Worm (Caenorhabditis elegans) whole organism, dauer: ENCODE measurements around the gene srab-13.

Source experiments
- unc-62 ChIP-seq: sonication (generic microtip); optimal IDR thresholded peaks from 2 replicates; lab custom pipeline; 2017; ENCODE audit warnings: missing biosample characterization, missing genetic modification reagents, missing genetic modification characterization

The srab-13 gene

DNA sequence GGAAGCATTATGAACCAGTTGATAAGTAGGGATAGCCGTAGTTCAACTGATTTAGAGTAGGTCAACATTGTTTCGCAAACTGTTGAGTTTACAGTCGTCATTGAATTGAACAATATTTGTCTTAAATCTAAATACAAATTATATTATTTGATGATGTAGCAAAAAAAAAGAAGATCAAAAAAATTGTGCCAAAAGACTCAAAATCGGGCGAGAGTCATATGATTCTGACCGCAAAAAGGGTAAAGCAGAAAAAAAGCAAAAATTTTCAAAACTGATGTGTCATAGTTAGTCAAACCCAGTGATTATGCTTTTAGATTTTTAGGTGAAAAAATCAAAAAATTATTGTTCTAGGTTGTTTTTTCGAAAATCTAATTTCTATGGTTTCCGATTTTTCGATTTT lies at the start of gene srab-13:
srab-13 (minus strand) TSS at position 101 of the 400 bp plus-strand sequence.
- no peak for TF ChIP-seq unc-62

DNA sequence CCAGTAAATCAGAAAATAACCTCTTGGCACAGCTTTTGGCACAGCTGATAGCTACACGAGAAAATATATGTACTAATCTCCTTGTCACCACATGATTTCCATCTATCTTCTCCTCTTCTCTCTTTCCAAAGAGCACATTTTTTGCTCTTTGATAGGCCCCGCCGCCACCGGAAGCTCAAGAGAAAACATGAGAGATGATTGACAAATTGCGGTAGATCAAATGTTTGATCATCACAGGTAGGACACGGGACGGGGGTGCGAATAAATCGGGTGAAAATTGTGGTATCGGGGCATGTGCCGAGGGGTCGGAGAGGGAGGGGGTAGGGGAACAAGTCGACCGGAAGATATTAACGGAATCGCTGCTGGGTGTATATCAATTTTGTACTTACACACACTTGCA lies 48.4 kb upstream of the srab-13 start:
- TF ChIP-seq unc-62 = no peak

DNA sequence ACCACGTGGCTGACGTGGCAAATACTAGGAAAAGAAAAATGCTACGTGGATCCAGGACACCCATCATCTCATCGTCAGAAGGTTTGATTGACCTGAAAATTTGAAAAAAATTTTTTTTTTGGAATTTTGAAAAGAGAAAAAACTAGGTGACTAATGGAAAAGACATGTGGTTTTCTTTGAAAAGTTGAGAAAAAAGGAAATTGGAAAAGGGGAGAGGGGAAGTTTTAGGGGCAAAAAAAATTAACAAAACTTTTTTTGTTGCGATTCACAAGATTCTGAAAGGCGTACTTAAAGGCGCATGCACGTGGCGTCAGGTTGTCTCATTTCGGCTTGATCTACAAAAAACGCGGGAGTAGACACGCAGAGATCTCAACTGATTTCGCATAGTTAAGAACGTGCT lies 45.1 kb upstream of the srab-13 start, which contains the start of gene Y40B10A.9:
Y40B10A.9 (minus strand) TSS at position 101 of the 400 bp plus-strand sequence.
- TF ChIP-seq unc-62 = no peak

- TF ChIP-seq unc-62 = no peak
Measured at ce11 chrV:2068728-2069443, 41.2 kb upstream of the srab-13 start.

- no peak for TF ChIP-seq unc-62
Measured at ce11 chrV:2067985-2068499, 40.4 kb upstream of the srab-13 start, which contains the start of gene lbp-9. TSS of gene lbp-9 (plus strand) at chrV:2068449.

ce11 chrV:2067419-2067818 lies 39.7 kb upstream of the srab-13 start:
- no peak for TF ChIP-seq unc-62

ce11 chrV:2066780-2067179 lies 39.1 kb upstream of the srab-13 start, which contains the start of gene nhr-86:
TSS of gene nhr-86 (minus strand) at chrV:2066850.
- no peak for TF ChIP-seq unc-62

- no peak for TF ChIP-seq unc-62
Measured at ce11 chrV:2057324-2057723, 29.6 kb upstream of the srab-13 start, which contains the start of gene comt-3. TSS of gene comt-3 (plus strand) at chrV:2057537.

DNA sequence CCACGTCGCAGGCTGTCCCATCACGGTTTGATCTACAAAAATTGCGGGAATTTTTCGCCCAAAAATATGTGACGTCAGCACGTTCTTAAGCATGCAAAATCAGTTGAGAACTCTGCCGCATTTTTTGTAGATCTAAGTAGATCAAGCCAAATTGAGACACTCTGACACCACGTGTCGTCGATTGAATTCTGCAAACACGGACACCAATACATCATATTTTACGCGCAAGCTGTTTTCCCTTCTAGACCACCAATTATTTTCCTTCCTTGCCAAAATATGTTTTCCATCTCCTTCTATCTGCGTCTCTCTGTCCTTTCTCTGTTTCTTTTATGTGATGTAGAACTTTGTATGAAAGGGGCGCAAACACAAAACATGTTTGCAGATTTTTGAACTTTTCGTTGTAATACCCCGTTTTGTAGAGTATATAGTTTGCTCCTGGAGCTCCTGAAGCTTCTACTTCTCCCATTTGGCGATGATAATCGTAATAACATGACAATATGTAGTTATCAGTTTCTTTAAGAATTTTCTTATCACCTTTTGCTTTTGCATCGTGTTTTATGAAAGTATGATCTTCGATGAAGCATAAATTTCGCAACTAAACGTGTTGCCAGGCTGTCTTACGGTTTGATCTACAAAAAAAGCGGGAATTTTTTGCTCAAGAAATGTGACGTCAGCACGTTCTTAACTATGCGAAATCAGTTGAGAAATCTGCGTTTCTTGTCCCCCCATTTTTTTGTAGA lies 28.2 kb upstream of the srab-13 start:
- TF ChIP-seq unc-62 = no peak

DNA sequence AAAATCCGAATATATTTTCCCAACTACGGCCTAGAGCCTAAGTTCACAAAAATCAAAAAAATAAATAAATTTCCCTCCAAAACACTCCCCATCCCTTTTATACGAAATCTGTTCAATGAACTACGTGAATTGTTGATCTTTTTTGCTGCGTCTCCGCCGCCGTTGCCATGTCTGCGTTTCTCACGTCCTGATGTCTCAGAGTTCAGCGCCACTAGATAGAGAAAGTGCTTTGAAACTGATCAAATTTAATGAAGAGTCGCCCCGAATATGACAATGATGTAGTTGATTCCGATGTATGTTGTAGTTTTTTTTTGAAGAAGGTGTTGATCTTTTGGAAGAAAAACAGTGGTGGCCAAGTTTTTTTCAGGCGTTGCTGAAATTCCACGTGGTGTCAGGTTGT lies 26.6 kb upstream of the srab-13 start:
- no peak for TF ChIP-seq unc-62

DNA sequence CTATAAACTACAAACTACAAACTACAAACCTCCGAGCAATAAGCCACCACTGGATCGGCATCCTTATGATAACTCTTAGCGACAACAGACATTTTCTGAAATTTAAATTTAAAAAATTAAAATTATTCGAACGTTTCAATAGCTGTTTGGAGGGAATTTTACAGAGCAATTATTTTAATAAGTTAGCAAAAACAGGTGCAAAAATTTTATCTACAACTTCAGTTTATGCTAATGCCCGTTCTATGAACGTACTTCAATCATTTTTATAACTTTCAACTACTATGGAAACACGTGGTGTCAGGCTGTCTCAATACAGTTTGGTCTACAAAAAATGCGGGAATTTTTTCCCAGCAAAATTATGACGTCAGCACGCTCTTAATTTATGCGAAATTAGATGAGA lies 25.8 kb upstream of the srab-13 start, which contains the start of gene comt-5:
comt-5 (minus strand) TSS at position 101 of the 400 bp plus-strand sequence.
- TF ChIP-seq unc-62 = no peak

DNA sequence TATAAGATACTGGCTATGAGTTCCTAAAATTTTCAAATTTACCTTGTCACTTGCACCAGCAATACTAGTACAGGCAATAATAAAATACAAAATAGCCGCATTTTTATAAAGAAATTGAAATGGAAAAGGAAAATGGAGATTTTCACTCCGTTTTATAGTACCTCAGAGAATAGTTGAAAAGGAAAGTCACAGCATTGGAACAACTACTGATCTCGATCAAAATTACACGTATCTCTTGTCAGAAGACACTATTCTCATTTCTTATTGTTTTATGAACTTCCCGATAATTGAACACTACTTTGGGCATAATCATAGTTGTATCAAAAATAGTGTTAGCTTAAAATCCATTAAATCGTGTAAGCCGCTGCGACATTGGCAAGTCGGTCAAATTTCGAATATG lies 23.8 kb upstream of the srab-13 start, which contains the start of gene Y40B10A.11:
Y40B10A.11 (minus strand) TSS at position 101 of the 400 bp plus-strand sequence.
- no peak for TF ChIP-seq unc-62

- TF ChIP-seq unc-62 = no peak
Measured at ce11 chrV:2050790-2051189, 23.1 kb upstream of the srab-13 start.

DNA sequence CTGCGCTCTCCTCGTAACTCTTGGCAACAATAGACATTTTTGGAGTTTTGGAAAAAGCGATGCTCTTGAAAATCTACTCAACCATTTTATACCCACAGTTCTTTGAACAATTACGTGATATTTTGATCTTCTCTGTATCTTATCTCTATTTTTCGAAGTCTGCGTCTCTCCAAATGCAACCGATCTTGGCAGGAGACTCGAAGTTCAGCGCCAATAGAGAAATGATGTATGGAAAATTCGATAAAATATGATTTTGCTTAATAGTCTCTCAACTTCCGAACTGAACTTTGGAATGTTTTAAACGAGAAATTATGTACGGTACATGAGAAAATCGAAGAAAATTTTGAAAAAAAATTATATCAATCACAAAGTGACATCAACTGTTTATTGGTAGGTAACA lies 22.4 kb upstream of the srab-13 start, which contains the start of gene comt-4:
comt-4 (minus strand) TSS at position 50 of the 400 bp plus-strand sequence.
- no peak for TF ChIP-seq unc-62

ce11 chrV:2045956-2046355 lies 18.3 kb upstream of the srab-13 start, which contains the start of gene Y40B10A.5:
TSS of gene Y40B10A.5 (minus strand) at chrV:2046056.
- TF ChIP-seq unc-62 = no peak

DNA sequence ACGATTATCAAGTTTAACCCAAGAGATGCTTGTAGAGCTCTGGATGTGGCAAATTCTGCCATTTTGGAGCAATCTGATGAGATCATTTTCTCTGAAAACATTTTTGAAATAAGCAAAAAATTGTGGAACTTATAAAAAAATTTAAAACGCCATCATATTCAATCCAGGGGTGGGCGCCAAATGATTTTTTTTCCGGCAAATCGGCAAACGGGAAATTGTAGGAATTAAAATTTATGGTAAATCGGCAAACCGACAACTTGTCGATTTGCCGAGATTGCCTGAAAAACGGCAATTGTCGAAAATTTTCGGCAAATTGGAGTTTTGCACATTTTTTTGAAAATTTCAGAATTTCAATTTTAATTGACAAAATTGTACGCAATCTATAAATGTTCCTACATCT lies 7.9 kb upstream of the srab-13 start, which contains the start of gene srab-23:
srab-23 (minus strand) TSS at position 101 of the 400 bp plus-strand sequence.
- no peak for TF ChIP-seq unc-62

DNA sequence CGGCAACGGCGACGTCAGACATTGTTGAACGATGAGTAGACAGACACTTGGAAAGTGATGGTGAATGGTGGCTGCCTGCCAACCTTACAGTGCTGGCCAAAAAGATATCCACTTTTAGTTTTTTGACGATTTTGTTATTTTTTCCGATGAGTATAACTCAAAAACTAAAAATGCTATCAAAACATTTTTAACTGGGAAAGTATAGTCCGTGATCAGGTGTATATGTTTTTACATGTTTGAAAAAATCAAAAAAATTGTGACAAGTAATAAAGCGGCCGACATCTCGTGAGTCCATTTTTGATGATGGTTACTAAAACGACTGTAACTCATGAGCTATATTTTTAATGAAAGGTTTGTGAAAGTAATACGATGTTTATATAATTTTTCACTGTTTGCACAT lies 3.8 kb upstream of the srab-13 start, which contains the start of gene hil-6:
hil-6 (minus strand) TSS at position 101 of the 400 bp plus-strand sequence.
- no peak for TF ChIP-seq unc-62
